Fruit fly (Drosophila melanogaster): ENCODE measurements around the gene TfIIB.

Gene TfIIB

dm6 chr2L:10386208-10386805 lies 44.8 kb upstream of the TfIIB start, which contains the start of the genes Cdk1 and mRpS7 (continued):
- TF ChIP-seq Atf3 (GFP tag; optimal IDR thresholded peaks at IDR 0.05) (peak; percentile 68), TFAM (GFP tag; optimal IDR thresholded peaks at IDR 0.05) (no peak), PHDP (tag; optimal IDR thresholded peaks at IDR 0.05) (peak; percentile 81), CG7556 (GFP tag; optimal IDR thresholded peaks at IDR 0.05) (peak; percentile 71), zen2 (GFP tag; IDR thresholded peaks at IDR 0.05; ENCODE audit: partially characterized antibody) (no peak), D19A (tag; optimal IDR thresholded peaks at IDR 0.05) (peak; percentile 68), CG7839 (tag; optimal IDR thresholded peaks at IDR 0.05) (peak; percentile 86), H15 (GFP tag; IDR thresholded peaks at IDR 0.05) (peak; percentile 47; the same call in 1 of the 3 replicates), gsb-n (tag; optimal IDR thresholded peaks at IDR 0.05) (peak; percentile 76), CG30020 (tag; optimal IDR thresholded peaks at IDR 0.05) (peak; percentile 100), kay (GFP tag; optimal IDR thresholded peaks at IDR 0.05) (no peak), peb (GFP tag; IDR thresholded peaks at IDR 0.05) (no peak), CG1233 (GFP tag; optimal IDR thresholded peaks at IDR 0.05) (peak; percentile 66), Mes4 (GFP tag; optimal IDR thresholded peaks at IDR 0.05) (peak; percentile 47), Sry-β (GFP tag; optimal IDR thresholded peaks at IDR 0.05) (no peak), CG1602 (GFP tag; optimal IDR thresholded peaks at IDR 0.05) (peak; percentile 70), CG2678 (tag; optimal IDR thresholded peaks at IDR 0.05) (peak; percentile 87), exex (tag; optimal IDR thresholded peaks at IDR 0.05) (peak; percentile 39), dati (GFP tag; IDR thresholded peaks at IDR 0.05) (peak; percentile 16; the same call in 1 of the 2 replicates), CG34224 (GFP tag; IDR thresholded peaks at IDR 0.05; ENCODE audit: partially characterized antibody) (no peak), HLH54F (GFP tag; optimal IDR thresholded peaks at IDR 0.05) (peak; percentile 64), CG9932 (GFP tag; IDR thresholded peaks at IDR 0.05) (peak; percentile 35; the same call in 1 of the 2 replicates), CG12391 (tag; optimal IDR thresholded peaks at IDR 0.05) (peak; percentile 89), aop (GFP tag; IDR thresholded peaks at IDR 0.05) (no peak), CG6689 (GFP tag; IDR thresholded peaks at IDR 0.05) (peak; percentile 78; the same call in 1 of the 2 replicates), CG2120 (GFP tag; optimal IDR thresholded peaks at IDR 0.05) (peak; percentile 80), Hr51 (GFP tag; optimal IDR thresholded peaks at IDR 0.05) (peak; percentile 4 to 81), CG18619 (GFP tag; optimal IDR thresholded peaks at IDR 0.05) (peak; percentile 72), ATbp (GFP tag; optimal IDR thresholded peaks at IDR 0.05) (no peak), CG18011 (GFP tag; optimal IDR thresholded peaks at IDR 0.05) (peak; percentile 9), CG4328 (GFP tag; optimal IDR thresholded peaks at IDR 0.05) (no peak), CG13296 (GFP tag; optimal IDR thresholded peaks at IDR 0.05) (peak; percentile 54), CrebB (tag; optimal IDR thresholded peaks at IDR 0.05) (no peak), Ets97D (GFP tag; optimal IDR thresholded peaks at IDR 0.05) (peak; percentile 31), CG13424 (tag; optimal IDR thresholded peaks at IDR 0.05) (peak; percentile 73), pho (GFP tag; optimal IDR thresholded peaks at IDR 0.05) (peak; percentile 63), cato (GFP tag; optimal IDR thresholded peaks at IDR 0.05; ENCODE audit: borderline replicate concordance) (peak; percentile 63), CG13624 (GFP tag; optimal IDR thresholded peaks at IDR 0.05) (peak; percentile 63), Lim3 (GFP tag; IDR thresholded peaks at IDR 0.05) (no peak), eve (GFP tag; optimal IDR thresholded peaks at IDR 0.05) (peak in 1 of 2 experiments; percentile 41), CG18599 (GFP tag; optimal IDR thresholded peaks at IDR 0.05) (peak; percentile 75), yki (optimal IDR thresholded peaks at IDR 0.05) (no peak), disco-r (GFP tag; optimal IDR thresholded peaks at IDR 0.05) (peak; percentile 18), CG10321 (GFP tag; IDR thresholded peaks at IDR 0.05) (no peak), CG5180 (GFP tag; optimal IDR thresholded peaks at IDR 0.05) (no peak), Blimp-1 (GFP tag; optimal IDR thresholded peaks at IDR 0.05) (peak; percentile 55), CG1603 (tag; optimal IDR thresholded peaks at IDR 0.05) (peak; percentile 98), Meics (GFP tag; optimal IDR thresholded peaks at IDR 0.05) (peak; percentile 79), bcd (GFP tag; optimal IDR thresholded peaks at IDR 0.05) (peak; percentile 71)
